Fruit fly (Drosophila melanogaster) whole organism, embryonic: ENCODE results near the gene Ccz1.

Experiments used
- Bgb ChIP-seq: fragments of 200-800 bp; sonication (Bioruptor generic); IDR thresholded peaks from 2 replicates; pipeline ENCODE4 v1.3.6; 2022; ENCODE audit warnings: missing biosample characterization, missing genetic modification characterization; ENCODE audit not compliant: partially characterized antibody
- CG10565 ChIP-seq: fragments of 200-800 bp; sonication (Bioruptor generic); optimal IDR thresholded peaks from 3 replicates; lab custom pipeline; 2016; ENCODE audit warnings: missing biosample characterization, mild to moderate bottlenecking, missing genetic modification characterization
- CG11560 ChIP-seq: fragments of 200-800 bp; sonication (Bioruptor generic); IDR thresholded peaks from 3 replicates; pipeline ENCODE4 v1.3.6; 2022; ENCODE audit warnings: missing biosample characterization, missing genetic modification characterization
- CG12155 ChIP-seq: fragments of 200-800 bp; sonication (Bioruptor generic); optimal IDR thresholded peaks from 3 replicates; lab custom pipeline; 2016; ENCODE audit warnings: missing biosample characterization, missing genetic modification characterization
- CG12769 ChIP-seq: fragments of 200-800 bp; sonication (Bioruptor generic); optimal IDR thresholded peaks from 2 replicates; lab custom pipeline; 2019; ENCODE audit warnings: missing biosample characterization, mild to moderate bottlenecking, missing genetic modification characterization, moderate library complexity
- CG13123 ChIP-seq: fragments of 200-800 bp; sonication (Bioruptor generic); optimal IDR thresholded peaks from 2 replicates; lab custom pipeline; 2016; ENCODE audit warnings: missing biosample characterization, missing genetic modification characterization
- CG13287 ChIP-seq: fragments of 200-800 bp; sonication (Bioruptor generic); IDR thresholded peaks from 2 replicates; pipeline ENCODE4 v1.3.6; 2022; ENCODE audit warnings: missing biosample characterization, missing genetic modification characterization; ENCODE audit not compliant: partially characterized antibody
- CG13775 ChIP-seq: fragments of 200-800 bp; sonication (Bioruptor generic); optimal IDR thresholded peaks from 3 replicates; lab custom pipeline; 2017; ENCODE audit warnings: missing biosample characterization, mild to moderate bottlenecking, missing genetic modification characterization
- CG15269 ChIP-seq: fragments of 200-800 bp; sonication (Bioruptor generic); optimal IDR thresholded peaks from 2 replicates; lab custom pipeline; 2018; ENCODE audit warnings: missing biosample characterization, mild to moderate bottlenecking, missing genetic modification characterization, moderate library complexity
- CG15601 ChIP-seq: fragments of 200-800 bp; sonication (Bioruptor generic); optimal IDR thresholded peaks from 3 replicates; lab custom pipeline; 2019; ENCODE audit warnings: missing biosample characterization, mild to moderate bottlenecking, missing genetic modification characterization, moderate library complexity
- CG1647 ChIP-seq: fragments of 200-800 bp; sonication (Bioruptor generic); optimal IDR thresholded peaks from 3 replicates; lab custom pipeline; 2016; ENCODE audit warnings: missing biosample characterization, missing genetic modification characterization
- CG16779 ChIP-seq: fragments of 200-800 bp; sonication (Bioruptor generic); IDR thresholded peaks from 2 replicates; pipeline ENCODE4 v1.3.6; 2022; ENCODE audit warnings: missing biosample characterization, missing genetic modification characterization
- CG17328 ChIP-seq: fragments of 200-800 bp; sonication (Bioruptor generic); IDR thresholded peaks from 2 replicates; pipeline ENCODE4 v1.3.6; 2022; ENCODE audit warnings: missing biosample characterization, missing genetic modification characterization
- CG17361 ChIP-seq: fragments of 200-800 bp; sonication (Bioruptor generic); IDR thresholded peaks from 3 replicates; pipeline ENCODE4 v1.3.6; 2022; ENCODE audit warnings: missing biosample characterization, missing genetic modification characterization
- CG17912 ChIP-seq: fragments of 200-800 bp; sonication (Bioruptor generic); optimal IDR thresholded peaks from 2 replicates; lab custom pipeline; 2018; ENCODE audit warnings: missing biosample characterization, mild to moderate bottlenecking, missing genetic modification characterization
- CG4424 ChIP-seq: fragments of 200-800 bp; sonication (Bioruptor generic); optimal IDR thresholded peaks from 3 replicates; lab custom pipeline; 2016; ENCODE audit warnings: missing biosample characterization, missing genetic modification characterization
- CG7357 ChIP-seq: fragments of 200-800 bp; sonication (Bioruptor generic); IDR thresholded peaks from 3 replicates; pipeline ENCODE4 v1.3.6; 2022; ENCODE audit warnings: missing biosample characterization, missing genetic modification characterization
- CG7839 ChIP-seq: fragments of 200-800 bp; sonication (Bioruptor generic); optimal IDR thresholded peaks from 3 replicates; lab custom pipeline; 2018; ENCODE audit warnings: missing biosample characterization, mild to moderate bottlenecking, missing genetic modification characterization, moderate library complexity
- CG8924 ChIP-seq: fragments of 200-800 bp; optimal IDR thresholded peaks from 3 replicates; lab custom pipeline; 2019; ENCODE audit warnings: missing biosample characterization, mild to moderate bottlenecking, missing genetic modification characterization, moderate library complexity
- CrebB ChIP-seq: fragments of 200-800 bp; sonication (Bioruptor generic); optimal IDR thresholded peaks from 3 replicates; lab custom pipeline; 2018; ENCODE audit warnings: missing biosample characterization, mild to moderate bottlenecking, missing genetic modification characterization
- Dfd ChIP-seq, 2 experiments: fragments of >200 bp; optimal IDR thresholded peaks; 2 replicates each; lab custom pipeline; 2017; ENCODE audit warnings: missing biosample characterization in 2 of 2, missing genetic modification characterization in 2 of 2
- H2.0 ChIP-seq: fragments of 200-800 bp; sonication (Bioruptor generic); IDR thresholded peaks from 2 replicates; pipeline ENCODE4 v1.3.6; 2022; ENCODE audit warnings: missing biosample characterization, missing genetic modification characterization
- HHEX ChIP-seq: fragments of 200-800 bp; sonication (Bioruptor generic); optimal IDR thresholded peaks from 3 replicates; lab custom pipeline; 2017; ENCODE audit warnings: missing biosample characterization, mild to moderate bottlenecking, missing genetic modification characterization, missing genetic modification reagents
- Hmr ChIP-seq: fragments of 200-800 bp; sonication (Bioruptor generic); optimal IDR thresholded peaks from 3 replicates; lab custom pipeline; 2017; ENCODE audit warnings: mild to moderate bottlenecking, missing biosample characterization, missing genetic modification reagents, missing genetic modification characterization
- Hsf ChIP-seq: fragments of 200-800 bp; sonication (Bioruptor generic); optimal IDR thresholded peaks from 3 replicates; lab custom pipeline; 2016; ENCODE audit warnings: missing biosample characterization, missing genetic modification characterization
- Max ChIP-seq: fragments of 200-800 bp; sonication (Bioruptor generic); optimal IDR thresholded peaks from 2 replicates; lab custom pipeline; 2016; ENCODE audit warnings: missing biosample characterization, mild to moderate bottlenecking, missing genetic modification characterization
- Neu2 ChIP-seq: fragments of 200-800 bp; sonication (Bioruptor generic); optimal IDR thresholded peaks from 3 replicates; lab custom pipeline; 2016; ENCODE audit warnings: missing biosample characterization, missing genetic modification characterization, borderline replicate concordance
- Nf-YA ChIP-seq: fragments of 200-800 bp; sonication (Bioruptor generic); IDR thresholded peaks from 2 replicates; pipeline ENCODE4 v1.3.6; 2022; ENCODE audit warnings: missing biosample characterization, missing genetic modification characterization
- Nf-YB ChIP-seq: fragments of 200-800 bp; sonication (Bioruptor generic); optimal IDR thresholded peaks from 3 replicates; lab custom pipeline; 2019; ENCODE audit warnings: missing biosample characterization, mild to moderate bottlenecking, missing genetic modification characterization, moderate library complexity
- Nf-YC ChIP-seq: fragments of 200-800 bp; optimal IDR thresholded peaks from 3 replicates; lab custom pipeline; 2019; ENCODE audit warnings: missing biosample characterization, mild to moderate bottlenecking, missing genetic modification characterization, moderate library complexity
- Ptx1 ChIP-seq: fragments of 200-800 bp; sonication (Bioruptor generic); IDR thresholded peaks from 2 replicates; pipeline ENCODE4 v1.3.6; 2022; ENCODE audit warnings: missing biosample characterization, missing genetic modification characterization
- YL-1 ChIP-seq: fragments of 200-800 bp; sonication (Bioruptor generic); optimal IDR thresholded peaks from 3 replicates; lab custom pipeline; 2017; ENCODE audit warnings: missing biosample characterization, mild to moderate bottlenecking, missing genetic modification characterization
- al ChIP-seq: fragments of 200-800 bp; sonication (Bioruptor generic); IDR thresholded peaks from 2 replicates; pipeline ENCODE4 v1.3.6; 2022; ENCODE audit warnings: missing biosample characterization, missing genetic modification characterization
- amos ChIP-seq: fragments of 200-800 bp; sonication (Bioruptor generic); IDR thresholded peaks from 2 replicates; pipeline ENCODE4 v1.3.6; 2022; ENCODE audit warnings: missing biosample characterization, missing genetic modification characterization; ENCODE audit not compliant: partially characterized antibody
- az2 ChIP-seq: fragments of 200-800 bp; sonication (Bioruptor generic); optimal IDR thresholded peaks from 3 replicates; lab custom pipeline; 2016; ENCODE audit warnings: missing biosample characterization, missing genetic modification characterization
- bbx ChIP-seq: fragments of 200-800 bp; sonication (Bioruptor generic); IDR thresholded peaks from 2 replicates; pipeline ENCODE4 v1.3.6; 2022; ENCODE audit warnings: missing biosample characterization, missing genetic modification characterization; ENCODE audit not compliant: partially characterized antibody
- cas ChIP-seq: fragments of 200-800 bp; sonication (Bioruptor generic); IDR thresholded peaks from 2 replicates; pipeline ENCODE4 v1.3.6; 2022; ENCODE audit warnings: missing biosample characterization, missing genetic modification characterization
- cg ChIP-seq: fragments of 200-800 bp; sonication (Bioruptor generic); optimal IDR thresholded peaks from 3 replicates; lab custom pipeline; 2019; ENCODE audit warnings: missing biosample characterization, mild to moderate bottlenecking, missing genetic modification characterization, moderate library complexity
- dan ChIP-seq: fragments of 200-800 bp; sonication (Bioruptor generic); IDR thresholded peaks from 2 replicates; pipeline ENCODE4 v1.3.6; 2022; ENCODE audit warnings: missing biosample characterization, missing genetic modification characterization
- dpn ChIP-seq, 2 experiments: fragments of 200-800 bp; sonication (Bioruptor generic); optimal IDR thresholded peaks; 3 replicates each; lab custom pipeline; 2016; ENCODE audit warnings: missing biosample characterization in 2 of 2, missing genetic modification characterization in 2 of 2
- gsb-n ChIP-seq: fragments of 200-800 bp; sonication (Bioruptor generic); optimal IDR thresholded peaks from 3 replicates; lab custom pipeline; 2018; ENCODE audit warnings: missing biosample characterization, mild to moderate bottlenecking, missing genetic modification characterization
- her ChIP-seq: fragments of 200-800 bp; sonication (Bioruptor generic); optimal IDR thresholded peaks from 2 replicates; lab custom pipeline; 2016; ENCODE audit warnings: missing biosample characterization, missing genetic modification characterization
- hkb ChIP-seq, 2 experiments: fragments of 200-800 bp in 1 of 2; fragments of >200 bp in 1 of 2; sonication (Bioruptor generic) in 1 of 2; IDR thresholded peaks in 1 of 2; optimal IDR thresholded peaks in 1 of 2; 2 replicates each; pipeline versions ENCODE4 v1.3.6 to Lab custom; 2017 to 2022; ENCODE audit warnings: missing biosample characterization in 1 of 2, missing genetic modification characterization in 1 of 2
- lbe ChIP-seq: fragments of 200-800 bp; sonication (Bioruptor generic); optimal IDR thresholded peaks from 2 replicates; lab custom pipeline; 2016; ENCODE audit warnings: missing biosample characterization, mild to moderate bottlenecking, missing genetic modification characterization
- mld ChIP-seq: fragments of 200-800 bp; sonication (Bioruptor generic); IDR thresholded peaks from 3 replicates; pipeline ENCODE4 v1.3.6; 2022; ENCODE audit warnings: missing biosample characterization, missing genetic modification characterization; ENCODE audit not compliant: partially characterized antibody
- pfk ChIP-seq: fragments of 200-800 bp; sonication (Bioruptor generic); optimal IDR thresholded peaks from 2 replicates; lab custom pipeline; 2018; ENCODE audit warnings: missing biosample characterization, mild to moderate bottlenecking, missing genetic modification characterization, moderate library complexity
- pita ChIP-seq: fragments of 200-800 bp; sonication (Bioruptor generic); optimal IDR thresholded peaks from 2 replicates; lab custom pipeline; 2017; ENCODE audit warnings: missing biosample characterization, mild to moderate bottlenecking, missing genetic modification characterization
- psq ChIP-seq: fragments of 200-800 bp; sonication (Bioruptor generic); optimal IDR thresholded peaks from 2 replicates; lab custom pipeline; 2017; ENCODE audit warnings: missing biosample characterization, missing genetic modification characterization
- row ChIP-seq: fragments of 200-800 bp; sonication (Bioruptor generic); IDR thresholded peaks from 3 replicates; pipeline ENCODE4 v1.3.6; 2022; ENCODE audit warnings: missing biosample characterization, missing genetic modification characterization
- seq ChIP-seq: fragments of 200-800 bp; sonication (Bioruptor generic); IDR thresholded peaks from 2 replicates; pipeline ENCODE4 v1.3.6; 2022; ENCODE audit warnings: missing biosample characterization, missing genetic modification characterization
- yki ChIP-seq: fragments of >200 bp; optimal IDR thresholded peaks from 3 replicates; lab custom pipeline; 2018

Gene Ccz1

dm6 chr3L:3896553-3897034, 2.4 kb downstream of the Ccz1 start, which contains the start of the genes Gr63a and Lamtor4 (continued):
- TF ChIP-seq seq (GFP tag; lab: Robert Waterston, UW) (no peak), her (GFP tag; lab: Kevin White, UChicago) (peak; percentile 41), gsb-n (tag; lab: Kevin White, UChicago) (no peak), row (GFP tag; lab: Robert Waterston, UW) (no peak), CG15601 (peak; percentile 34), Bgb (GFP tag; lab: Robert Waterston, UW) (peak; percentile 16; the same call in 1 of the 2 replicates), Nf-YB (GFP tag; lab: Kevin White, UChicago) (peak; percentile 1), Nf-YA (GFP tag; lab: Robert Waterston, UW) (no peak), Dfd (GFP tag; optimal IDR thresholded peaks at IDR 0.05; lab: Kevin White, UChicago) (no peak), lbe (GFP tag; lab: Kevin White, UChicago) (no peak), CG13287 (GFP tag; lab: Robert Waterston, UW) (peak; percentile 37; the same call in 1 of the 2 replicates), CG17361 (GFP tag; lab: Robert Waterston, UW) (no peak), CG11560 (tag; lab: Robert Waterston, UW) (no peak), YL-1 (GFP tag; lab: Kevin White, UChicago) (peak; percentile 45), bbx (GFP tag; lab: Robert Waterston, UW) (no peak), CG17328 (GFP tag; lab: Robert Waterston, UW) (no peak), HHEX (GFP tag; lab: Kevin White, UChicago) (no peak), Max (GFP tag; lab: Kevin White, UChicago) (no peak), al (no peak), Nf-YC (tag; lab: Kevin White, UChicago) (peak; percentile 32), CG1647 (GFP tag; lab: Kevin White, UChicago) (peak; percentile 10), CG13123 (GFP tag; lab: Kevin White, UChicago) (no peak), dan (no peak), cas (GFP tag; lab: Robert Waterston, UW) (no peak), az2 (no peak), CG17912 (GFP tag; lab: Kevin White, UChicago) (peak; percentile 51), CG16779 (no peak), CG12769 (peak; percentile 27), amos (GFP tag; lab: Robert Waterston, UW) (no peak), hkb (optimal IDR thresholded peaks at IDR 0.05; lab: Kevin White, UChicago) (no peak), hkb (GFP tag; IDR thresholded peaks at IDR 0.05; lab: Robert Waterston, UW) (0 out of 2 replicates have a peak, but pooled peaks have one; percentile 7), Neu2 (GFP tag; lab: Kevin White, UChicago) (no peak), mld (GFP tag; lab: Robert Waterston, UW) (no peak), Ptx1 (GFP tag; lab: Robert Waterston, UW) (no peak), dpn (GFP tag; optimal IDR thresholded peaks at IDR 0.05; lab: Kevin White, UChicago) (peak; percentile 27 to 28), CG7839 (tag; lab: Kevin White, UChicago) (no peak), pita (GFP tag; lab: Kevin White, UChicago) (no peak), Hmr (GFP tag; lab: Kevin White, UChicago) (peak; percentile 55), CG7357 (GFP tag; lab: Robert Waterston, UW) (no peak), CG13775 (GFP tag; lab: Kevin White, UChicago) (no peak), cg (no peak), H2.0 (GFP tag; lab: Robert Waterston, UW) (no peak), CG10565 (no peak), CG15269 (tag; lab: Kevin White, UChicago) (no peak), CG4424 (GFP tag; lab: Kevin White, UChicago) (no peak), yki (lab: Kevin White, UChicago) (no peak), Hsf (peak; percentile 3), CG8924 (peak; percentile 40), CG12155 (peak; percentile 5), pfk (GFP tag; lab: Kevin White, UChicago) (no peak), CrebB (tag; lab: Kevin White, UChicago) (no peak), psq (GFP tag; lab: Kevin White, UChicago) (no peak)
